Worm (Caenorhabditis elegans) whole organism, L1 larva: ENCODE measurements around the gene col-160.

Source experiments
- C04F5.9 ChIP-seq: sonication (generic microtip); optimal IDR thresholded peaks from 2 replicates; lab custom pipeline; 2016; ENCODE audit warnings: missing genetic modification characterization, missing compliant biosample characterization
- C34B4.2 ChIP-seq: sonication (generic microtip); optimal IDR thresholded peaks from 2 replicates; lab custom pipeline; 2017; ENCODE audit warnings: mild to moderate bottlenecking, missing genetic modification characterization, missing compliant biosample characterization
- F16B12.6 ChIP-seq: fragments of 150-350 bp; optimal IDR thresholded peaks from 2 replicates; lab custom pipeline; 2014; ENCODE audit warnings: missing biosample characterization, missing genetic modification characterization
- Y116A8C.19 ChIP-seq: sonication (generic microtip); optimal IDR thresholded peaks from 2 replicates; lab custom pipeline; 2016; ENCODE audit warnings: missing compliant biosample characterization, missing genetic modification characterization, borderline replicate concordance
- aly-2 ChIP-seq: fragments of 150-350 bp; optimal IDR thresholded peaks from 2 replicates; lab custom pipeline; 2014; ENCODE audit warnings: missing biosample characterization, missing genetic modification characterization
- ama-1 ChIP-seq: fragments of 150-350 bp; optimal IDR thresholded peaks from 2 replicates; lab custom pipeline; 2014
- ceh-63 ChIP-seq: fragments of 200-800 bp; sonication (Bioruptor generic); optimal IDR thresholded peaks from 2 replicates; lab custom pipeline; 2018; ENCODE audit warnings: mild to moderate bottlenecking, missing genetic modification characterization, missing compliant biosample characterization
- ceh-88 ChIP-seq: fragments of 200-800 bp; sonication (Bioruptor generic); IDR thresholded peaks from 2 replicates; pipeline ENCODE4 v1.3.6; 2022; ENCODE audit warnings: missing genetic modification characterization, missing compliant biosample characterization
- dpl-1 ChIP-seq, 3 experiments: fragments of 150-350 bp in 2 of 3; sonication (generic microtip) in 1 of 3; optimal IDR thresholded peaks; 2 replicates each; lab custom pipeline; 2014 to 2017; ENCODE audit warnings: missing biosample characterization in 3 of 3, missing genetic modification characterization in 3 of 3, missing genetic modification reagents in 3 of 3
- efl-1 ChIP-seq, 4 experiments: fragments of 150-350 bp; optimal IDR thresholded peaks in 3 of 4; peaks in 1 of 4; 1 replicate in 1 of 4; 2 replicates in 3 of 4; lab custom pipeline; 2014; ENCODE audit warnings: missing biosample characterization in 2 of 4, missing genetic modification characterization in 2 of 4, missing genetic modification reagents in 2 of 4
- egl-27 ChIP-seq, 2 experiments: fragments of 150-350 bp in 1 of 2; sonication (generic microtip); optimal IDR thresholded peaks; 3 replicates each; lab custom pipeline; 2017 to 2018; ENCODE audit warnings: missing biosample characterization in 2 of 2, missing genetic modification characterization in 2 of 2, missing genetic modification reagents in 2 of 2
- elt-2 ChIP-seq: sonication (generic microtip); optimal IDR thresholded peaks from 2 replicates; lab custom pipeline; 2016; ENCODE audit warnings: missing genetic modification characterization, mild to moderate bottlenecking, inconsistent platforms, missing compliant biosample characterization, missing genetic modification reagents
- fkh-4 ChIP-seq: sonication (generic microtip); optimal IDR thresholded peaks from 2 replicates; lab custom pipeline; 2016; ENCODE audit warnings: missing compliant biosample characterization, missing genetic modification characterization, borderline replicate concordance
- fkh-8 ChIP-seq: sonication (generic microtip); optimal IDR thresholded peaks from 2 replicates; lab custom pipeline; 2016; ENCODE audit warnings: mild to moderate bottlenecking, missing genetic modification characterization, missing compliant biosample characterization
- hlh-17 ChIP-seq: fragments of 200-800 bp; sonication (Bioruptor generic); optimal IDR thresholded peaks from 2 replicates; lab custom pipeline; 2018; ENCODE audit warnings: missing genetic modification characterization, mild to moderate bottlenecking, missing compliant biosample characterization, moderate library complexity, borderline replicate concordance
- hlh-4 ChIP-seq: sonication (generic microtip); optimal IDR thresholded peaks from 2 replicates; lab custom pipeline; 2016; ENCODE audit warnings: mild to moderate bottlenecking, missing genetic modification characterization, missing compliant biosample characterization
- irx-1 ChIP-seq: sonication (generic microtip); optimal IDR thresholded peaks from 2 replicates; lab custom pipeline; 2016; ENCODE audit warnings: missing genetic modification characterization, missing compliant biosample characterization
- lin-14 ChIP-seq: fragments of 200-800 bp; sonication (Bioruptor generic); optimal IDR thresholded peaks from 2 replicates; lab custom pipeline; 2018; ENCODE audit warnings: mild to moderate bottlenecking, missing genetic modification characterization, moderate library complexity, missing compliant biosample characterization
- lin-15B ChIP-seq: fragments of 150-350 bp; sonication (generic microtip); optimal IDR thresholded peaks from 3 replicates; lab custom pipeline; 2014; ENCODE audit warnings: missing biosample characterization, missing genetic modification characterization
- lin-35 ChIP-seq, 2 experiments: fragments of 150-350 bp; optimal IDR thresholded peaks; 2 replicates each; lab custom pipeline; 2014; ENCODE audit warnings: missing biosample characterization in 2 of 2, missing genetic modification characterization in 2 of 2, missing genetic modification reagents in 2 of 2
- lin-39 ChIP-seq: fragments of 150-350 bp; optimal IDR thresholded peaks from 2 replicates; lab custom pipeline; 2014; ENCODE audit warnings: missing biosample characterization, missing genetic modification reagents, missing genetic modification characterization
- mef-2 ChIP-seq: fragments of 150-350 bp; optimal IDR thresholded peaks from 2 replicates; lab custom pipeline; 2014; ENCODE audit warnings: missing biosample characterization, missing genetic modification characterization
- mep-1 ChIP-seq: fragments of 150-350 bp; optimal IDR thresholded peaks from 2 replicates; lab custom pipeline; 2014; ENCODE audit warnings: missing biosample characterization, missing genetic modification characterization
- nhr-11 ChIP-seq: fragments of 150-350 bp; optimal IDR thresholded peaks from 2 replicates; lab custom pipeline; 2014; ENCODE audit warnings: missing biosample characterization, missing genetic modification characterization
- nhr-12 ChIP-seq: sonication (generic microtip); optimal IDR thresholded peaks from 2 replicates; lab custom pipeline; 2017; ENCODE audit warnings: missing biosample characterization, missing genetic modification characterization
- nhr-19 ChIP-seq: fragments of 200-800 bp; sonication (Bioruptor generic); conservative IDR thresholded peaks from 2 replicates; pipeline ENCODE4 v1.3.6; 2022; ENCODE audit warnings: missing genetic modification characterization, missing compliant biosample characterization
- nhr-20 ChIP-seq: sonication (generic microtip); optimal IDR thresholded peaks from 2 replicates; lab custom pipeline; 2016; ENCODE audit warnings: mild to moderate bottlenecking, missing genetic modification characterization, missing compliant biosample characterization
- nhr-237 ChIP-seq: fragments of 150-350 bp; optimal IDR thresholded peaks from 2 replicates; lab custom pipeline; 2014; ENCODE audit warnings: missing biosample characterization, missing genetic modification characterization
- nhr-47 ChIP-seq: sonication (generic microtip); optimal IDR thresholded peaks from 2 replicates; lab custom pipeline; 2016; ENCODE audit warnings: mild to moderate bottlenecking, missing genetic modification characterization, moderate library complexity, missing compliant biosample characterization
- nhr-71 ChIP-seq: sonication (generic microtip); optimal IDR thresholded peaks from 2 replicates; lab custom pipeline; 2016; ENCODE audit warnings: mild to moderate bottlenecking, missing genetic modification characterization, moderate library complexity, missing compliant biosample characterization
- nhr-84 ChIP-seq: sonication (generic microtip); optimal IDR thresholded peaks from 2 replicates; lab custom pipeline; 2017; ENCODE audit warnings: missing biosample characterization, missing genetic modification characterization
- nhr-85 ChIP-seq: sonication (generic microtip); peaks from one replicate; lab custom pipeline; 2016; ENCODE audit warnings: missing genetic modification characterization, inconsistent platforms, missing compliant biosample characterization
- nhr-90 ChIP-seq: sonication (generic microtip); optimal IDR thresholded peaks from 2 replicates; lab custom pipeline; 2016; ENCODE audit warnings: mild to moderate bottlenecking, missing genetic modification characterization, missing compliant biosample characterization; ENCODE audit not compliant: poor library complexity
- pax-3 ChIP-seq: fragments of 200-800 bp; sonication (Bioruptor generic); optimal IDR thresholded peaks from 2 replicates; lab custom pipeline; 2018; ENCODE audit warnings: mild to moderate bottlenecking, missing genetic modification characterization, moderate library complexity, missing compliant biosample characterization
- pqm-1 ChIP-seq: sonication (generic microtip); optimal IDR thresholded peaks from 3 replicates; lab custom pipeline; 2017; ENCODE audit warnings: missing biosample characterization, missing genetic modification characterization
- skn-1 ChIP-seq: fragments of 150-350 bp; optimal IDR thresholded peaks from 2 replicates; lab custom pipeline; 2014; ENCODE audit warnings: missing biosample characterization, missing genetic modification characterization
- snpc-4 ChIP-seq: fragments of 150-350 bp; optimal IDR thresholded peaks from 2 replicates; lab custom pipeline; 2014; ENCODE audit warnings: missing biosample characterization, missing genetic modification characterization
- snu-23 ChIP-seq: sonication (generic microtip); optimal IDR thresholded peaks from 2 replicates; lab custom pipeline; 2016; ENCODE audit warnings: missing genetic modification characterization, missing compliant biosample characterization
- sup-37 ChIP-seq: fragments of 200-800 bp; sonication (Bioruptor generic); optimal IDR thresholded peaks from 2 replicates; lab custom pipeline; 2018; ENCODE audit warnings: mild to moderate bottlenecking, missing genetic modification characterization, missing compliant biosample characterization
- unc-86 ChIP-seq: sonication (generic microtip); optimal IDR thresholded peaks from 2 replicates; lab custom pipeline; 2016; ENCODE audit warnings: missing genetic modification characterization, missing compliant biosample characterization
- unc-98 ChIP-seq: fragments of 200-800 bp; sonication (Bioruptor generic); IDR thresholded peaks from 2 replicates; pipeline ENCODE4 v1.3.6; 2022; ENCODE audit warnings: missing genetic modification characterization, missing compliant biosample characterization
- ztf-4 ChIP-seq: fragments of 150-350 bp; optimal IDR thresholded peaks from 2 replicates; lab custom pipeline; 2014; ENCODE audit warnings: missing biosample characterization, missing genetic modification characterization

col-160 gene

ce11 chrV:13200609-13201008 is 1.4 kb downstream of the col-160 start (continued):
- TF ChIP-seq nhr-71 (tag; lab: Kevin White, UChicago) (peak; percentile 52), aly-2 (tag; lab: Kevin White, UChicago) (peak; percentile 44), snpc-4 (no peak), nhr-19 (no peak; the same call in 1 of the 2 replicates), lin-14 (GFP tag; lab: Kevin White, UChicago) (peak; percentile 51), mef-2 (tag; lab: Kevin White, UChicago) (no peak), nhr-90 (no peak)

- TF ChIP-seq pax-3: no peak
- no peak for TF ChIP-seq ztf-4
Measured at ce11 chrV:13197823-13198222, 4.2 kb downstream of the col-160 start, which contains the start of gene F57B1.9. TSS of gene F57B1.9 (minus strand) at chrV:13197923.

- TF ChIP-seq nhr-11 (tag; lab: Kevin White, UChicago) (no peak), efl-1 (optimal IDR thresholded peaks at IDR 0.05; lab: Kevin White, UChicago) (no peak), efl-1 (GFP tag; optimal IDR thresholded peaks at IDR 0.05 in 1 of 2; lab: Kevin White, UChicago) (peak in 1 of 2 experiments; percentile 56), fkh-8 (tag; lab: Kevin White, UChicago) (no peak), lin-15B (tag; lab: Kevin White, UChicago) (no peak), egl-27 (tag; optimal IDR thresholded peaks at IDR 0.05; lab: Kevin White, UChicago) (no peak)
Measured at ce11 chrV:13195548-13195947, 6.4 kb downstream of the col-160 start, which contains the start of gene F57B1.1. TSS of gene F57B1.1 (minus strand) at chrV:13195648.

- TF ChIP-seq nhr-85 (no peak), lin-39 (tag; lab: Kevin White, UChicago) (no peak), C34B4.2 (tag; lab: Kevin White, UChicago) (no peak), mep-1 (no peak), nhr-84 (no peak), lin-35 (GFP tag; optimal IDR thresholded peaks at IDR 0.05; lab: Kevin White, UChicago) (no peak), snpc-4 (no peak), nhr-12 (tag; lab: Kevin White, UChicago) (no peak), nhr-237 (tag; lab: Kevin White, UChicago) (no peak), Y116A8C.19 (tag; lab: Kevin White, UChicago) (no peak), nhr-20 (tag; lab: Kevin White, UChicago) (no peak), irx-1 (tag; lab: Kevin White, UChicago) (no peak), ceh-63 (GFP tag; lab: Kevin White, UChicago) (no peak), ceh-88 (GFP tag; lab: Robert Waterston, UW) (no peak), sup-37 (GFP tag; lab: Kevin White, UChicago) (no peak), elt-2 (tag; lab: Kevin White, UChicago) (no peak)
Measured at ce11 chrV:13193488-13194042, 8.4 kb downstream of the col-160 start, which contains the start of gene sun-1. TSS of gene sun-1 (minus strand) at chrV:13193538.

ce11 chrV:13185384-13185783 is 16.6 kb downstream of the col-160 start, which contains the start of gene sri-6:
TSS of gene sri-6 (plus strand) at chrV:13185684.
- TF ChIP-seq hlh-4 (peak; percentile 65), efl-1 (optimal IDR thresholded peaks at IDR 0.05; lab: Kevin White, UChicago) (no peak), efl-1 (GFP tag; optimal IDR thresholded peaks at IDR 0.05 in 1 of 2; lab: Kevin White, UChicago) (peak in 1 of 2 experiments; percentile 12), nhr-47 (tag; lab: Kevin White, UChicago) (no peak)

ce11 chrV:13184137-13184536 is 17.9 kb downstream of the col-160 start, which contains the start of gene T09E8.4:
TSS of gene T09E8.4 (minus strand) at chrV:13184237.
- no peak for TF ChIP-seq hlh-17 (GFP tag; lab: Kevin White, UChicago)
- no peak for TF ChIP-seq fkh-4 (tag; lab: Kevin White, UChicago)
- TF ChIP-seq skn-1 (tag; lab: Kevin White, UChicago): no peak
- TF ChIP-seq nhr-11 (tag; lab: Kevin White, UChicago): no peak
- no peak for TF ChIP-seq dpl-1 (GFP tag; optimal IDR thresholded peaks at IDR 0.05; lab: Kevin White, UChicago)
- no peak for TF ChIP-seq nhr-20 (tag; lab: Kevin White, UChicago)
- no peak for TF ChIP-seq snu-23
- no peak for TF ChIP-seq C04F5.9 (tag; lab: Kevin White, UChicago)
- no peak for TF ChIP-seq ama-1 (lab: Kevin White, UChicago)
- TF ChIP-seq lin-14 (GFP tag; lab: Kevin White, UChicago): no peak
- TF ChIP-seq C34B4.2 (tag; lab: Kevin White, UChicago): no peak
- TF ChIP-seq unc-86 (tag; lab: Kevin White, UChicago): no peak
- no peak for TF ChIP-seq pqm-1 (tag; lab: Kevin White, UChicago)
- TF ChIP-seq elt-2 (tag; lab: Kevin White, UChicago): no peak
- no peak for TF ChIP-seq nhr-47 (tag; lab: Kevin White, UChicago)
- no peak for TF ChIP-seq F16B12.6 (tag; lab: Kevin White, UChicago)
- no peak for TF ChIP-seq fkh-8 (tag; lab: Kevin White, UChicago)
- TF ChIP-seq unc-98 (GFP tag; lab: Robert Waterston, UW): no peak
